Fruit fly (Drosophila melanogaster) whole organism, embryonic: ENCODE data around the gene lectin-33A.

Experiments used
- Antp ChIP-seq: fragments of 200-800 bp; sonication (Bioruptor generic); optimal IDR thresholded peaks from 3 replicates; lab custom pipeline; 2016; ENCODE audit warnings: missing biosample characterization, missing genetic modification characterization
- Atf-2 ChIP-seq: fragments of 200-800 bp; sonication (Bioruptor generic); optimal IDR thresholded peaks from 2 replicates; lab custom pipeline; 2016; ENCODE audit warnings: missing biosample characterization, missing genetic modification characterization
- B-H1 ChIP-seq: fragments of 200-800 bp; sonication (Bioruptor generic); IDR thresholded peaks from 3 replicates; pipeline ENCODE4 v1.3.6; 2022; ENCODE audit warnings: missing biosample characterization, missing genetic modification characterization
- CG10654 ChIP-seq: fragments of 200-800 bp; sonication (Bioruptor generic); optimal IDR thresholded peaks from 2 replicates; lab custom pipeline; 2016; ENCODE audit warnings: missing biosample characterization, missing genetic modification characterization
- CG10979 ChIP-seq: fragments of 200-800 bp; sonication (Bioruptor generic); optimal IDR thresholded peaks from 2 replicates; lab custom pipeline; 2018; ENCODE audit warnings: missing biosample characterization, mild to moderate bottlenecking, missing genetic modification characterization, moderate library complexity
- CG11504 ChIP-seq: fragments of 200-800 bp; sonication (Bioruptor generic); optimal IDR thresholded peaks from 3 replicates; lab custom pipeline; 2019; ENCODE audit warnings: missing biosample characterization, mild to moderate bottlenecking, missing genetic modification characterization, moderate library complexity
- CG11723 ChIP-seq: fragments of 200-800 bp; sonication (Bioruptor generic); optimal IDR thresholded peaks from 2 replicates; lab custom pipeline; 2017; ENCODE audit warnings: missing biosample characterization, mild to moderate bottlenecking, missing genetic modification characterization
- CG12219 ChIP-seq: fragments of 200-800 bp; sonication (Bioruptor generic); optimal IDR thresholded peaks from 3 replicates; lab custom pipeline; 2018; ENCODE audit warnings: missing biosample characterization, mild to moderate bottlenecking, missing genetic modification characterization
- CG13624 ChIP-seq: fragments of 200-800 bp; sonication (Bioruptor generic); optimal IDR thresholded peaks from 2 replicates; lab custom pipeline; 2016; ENCODE audit warnings: missing biosample characterization, missing genetic modification characterization
- CG2199 ChIP-seq: fragments of 200-800 bp; sonication (Bioruptor generic); IDR thresholded peaks from 3 replicates; pipeline ENCODE4 v1.3.6; 2022; ENCODE audit warnings: missing biosample characterization, missing genetic modification characterization
- CG2712 ChIP-seq: fragments of 200-800 bp; optimal IDR thresholded peaks from 3 replicates; lab custom pipeline; 2019; ENCODE audit warnings: missing biosample characterization, mild to moderate bottlenecking, missing genetic modification characterization, moderate library complexity
- CG31441 ChIP-seq: fragments of 200-800 bp; sonication (Bioruptor generic); IDR thresholded peaks from 2 replicates; pipeline ENCODE4 v1.3.6; 2022; ENCODE audit warnings: missing biosample characterization, missing genetic modification characterization
- CG3847 ChIP-seq: fragments of 200-800 bp; sonication (Bioruptor generic); IDR thresholded peaks from 2 replicates; pipeline ENCODE4 v1.3.6; 2022; ENCODE audit warnings: missing biosample characterization, missing genetic modification characterization
- CG42726 ChIP-seq: fragments of 200-800 bp; sonication (Bioruptor generic); IDR thresholded peaks from 2 replicates; pipeline ENCODE4 v1.3.6; 2022; ENCODE audit warnings: missing biosample characterization, missing genetic modification characterization; ENCODE audit not compliant: partially characterized antibody
- CG4424 ChIP-seq: fragments of 200-800 bp; sonication (Bioruptor generic); optimal IDR thresholded peaks from 3 replicates; lab custom pipeline; 2016; ENCODE audit warnings: missing biosample characterization, missing genetic modification characterization
- CG6254 ChIP-seq: fragments of 200-800 bp; sonication (Bioruptor generic); optimal IDR thresholded peaks from 3 replicates; lab custom pipeline; 2017; ENCODE audit warnings: mild to moderate bottlenecking, missing biosample characterization, missing genetic modification reagents, missing genetic modification characterization
- CG6791 ChIP-seq: fragments of 200-800 bp; sonication (Bioruptor generic); IDR thresholded peaks from 3 replicates; pipeline ENCODE4 v1.3.6; 2022; ENCODE audit warnings: missing biosample characterization, missing genetic modification characterization; ENCODE audit not compliant: partially characterized antibody
- CG7987 ChIP-seq: fragments of 200-800 bp; sonication (Bioruptor generic); optimal IDR thresholded peaks from 2 replicates; lab custom pipeline; 2018; ENCODE audit warnings: missing biosample characterization, mild to moderate bottlenecking, missing genetic modification characterization, moderate library complexity
- CTCF ChIP-seq: fragments of 200-800 bp; sonication (Bioruptor generic); optimal IDR thresholded peaks from 2 replicates; lab custom pipeline; 2017; ENCODE audit warnings: missing biosample characterization, mild to moderate bottlenecking, missing genetic modification characterization, moderate library complexity
- Camta ChIP-seq: fragments of 200-800 bp; sonication (Bioruptor generic); optimal IDR thresholded peaks from 2 replicates; lab custom pipeline; 2016; ENCODE audit warnings: missing biosample characterization, missing genetic modification characterization
- E2f2 ChIP-seq: fragments of 200-800 bp; sonication (Bioruptor generic); IDR thresholded peaks from 2 replicates; pipeline ENCODE4 v1.3.6; 2022; ENCODE audit warnings: missing biosample characterization, missing genetic modification characterization
- Fer2 ChIP-seq: fragments of 200-800 bp; sonication (Bioruptor generic); optimal IDR thresholded peaks from 2 replicates; lab custom pipeline; 2018; ENCODE audit warnings: missing biosample characterization, mild to moderate bottlenecking, missing genetic modification characterization, moderate library complexity
- H2.0 ChIP-seq: fragments of 200-800 bp; sonication (Bioruptor generic); IDR thresholded peaks from 2 replicates; pipeline ENCODE4 v1.3.6; 2022; ENCODE audit warnings: missing biosample characterization, missing genetic modification characterization
- Oli ChIP-seq: fragments of 200-800 bp; sonication (Bioruptor generic); optimal IDR thresholded peaks from 2 replicates; lab custom pipeline; 2018; ENCODE audit warnings: missing biosample characterization, mild to moderate bottlenecking, missing genetic modification characterization, moderate library complexity
- Optix ChIP-seq: fragments of 200-800 bp; sonication (Bioruptor generic); IDR thresholded peaks from 3 replicates; pipeline ENCODE4 v1.3.6; 2022; ENCODE audit warnings: missing biosample characterization, missing genetic modification characterization
- Sox100B ChIP-seq: fragments of 200-800 bp; sonication (Bioruptor generic); optimal IDR thresholded peaks from 3 replicates; lab custom pipeline; 2018; ENCODE audit warnings: missing biosample characterization, mild to moderate bottlenecking, missing genetic modification characterization
- Sry-β ChIP-seq: fragments of 200-800 bp; sonication (Bioruptor generic); optimal IDR thresholded peaks from 2 replicates; lab custom pipeline; 2018; ENCODE audit warnings: missing biosample characterization, mild to moderate bottlenecking, missing genetic modification characterization, moderate library complexity
- ap ChIP-seq: fragments of 200-800 bp; sonication (Bioruptor generic); IDR thresholded peaks from 2 replicates; pipeline ENCODE4 v1.3.6; 2022; ENCODE audit warnings: missing biosample characterization, missing genetic modification characterization
- ara ChIP-seq: fragments of 200-800 bp; sonication (Bioruptor generic); IDR thresholded peaks from 2 replicates; pipeline ENCODE4 v1.3.6; 2022; ENCODE audit warnings: missing biosample characterization, missing genetic modification characterization
- cas ChIP-seq: fragments of 200-800 bp; sonication (Bioruptor generic); IDR thresholded peaks from 2 replicates; pipeline ENCODE4 v1.3.6; 2022; ENCODE audit warnings: missing biosample characterization, missing genetic modification characterization
- cato ChIP-seq: fragments of 200-800 bp; sonication (Bioruptor generic); optimal IDR thresholded peaks from 2 replicates; lab custom pipeline; 2016; ENCODE audit warnings: missing biosample characterization, missing genetic modification characterization, borderline replicate concordance
- dmrt11E ChIP-seq: fragments of 200-800 bp; sonication (Bioruptor generic); optimal IDR thresholded peaks from 3 replicates; lab custom pipeline; 2018; ENCODE audit warnings: missing biosample characterization, mild to moderate bottlenecking, missing genetic modification characterization, moderate library complexity
- ems ChIP-seq: fragments of 200-800 bp; sonication (Bioruptor generic); optimal IDR thresholded peaks from 3 replicates; lab custom pipeline; 2016; ENCODE audit warnings: missing biosample characterization, missing genetic modification characterization
- ham ChIP-seq: fragments of 200-800 bp; sonication (Bioruptor generic); IDR thresholded peaks from 2 replicates; pipeline ENCODE4 v1.3.6; 2022; ENCODE audit warnings: missing biosample characterization, missing genetic modification characterization
- kah ChIP-seq: fragments of 200-800 bp; sonication (Bioruptor generic); optimal IDR thresholded peaks from 2 replicates; lab custom pipeline; 2018; ENCODE audit warnings: missing biosample characterization, mild to moderate bottlenecking, missing genetic modification characterization
- kni ChIP-seq: fragments of 200-800 bp; sonication (Bioruptor generic); optimal IDR thresholded peaks from 3 replicates; lab custom pipeline; 2017; ENCODE audit warnings: mild to moderate bottlenecking, missing biosample characterization, missing genetic modification reagents, missing genetic modification characterization
- lmd ChIP-seq: fragments of 200-800 bp; sonication (Bioruptor generic); IDR thresholded peaks from 2 replicates; pipeline ENCODE4 v1.3.6; 2022; ENCODE audit warnings: missing biosample characterization, missing genetic modification characterization
- maf-S ChIP-seq: fragments of 200-800 bp; sonication (Bioruptor generic); optimal IDR thresholded peaks from 2 replicates; lab custom pipeline; 2016; ENCODE audit warnings: missing biosample characterization, missing genetic modification characterization
- mld ChIP-seq: fragments of 200-800 bp; sonication (Bioruptor generic); IDR thresholded peaks from 3 replicates; pipeline ENCODE4 v1.3.6; 2022; ENCODE audit warnings: missing biosample characterization, missing genetic modification characterization; ENCODE audit not compliant: partially characterized antibody
- nerfin-1 ChIP-seq: fragments of 200-800 bp; sonication (Bioruptor generic); optimal IDR thresholded peaks from 3 replicates; lab custom pipeline; 2019; ENCODE audit warnings: missing biosample characterization, mild to moderate bottlenecking, missing genetic modification characterization, moderate library complexity
- org-1 ChIP-seq: fragments of 200-800 bp; sonication (Bioruptor generic); optimal IDR thresholded peaks from 2 replicates; lab custom pipeline; 2017; ENCODE audit warnings: missing biosample characterization, missing genetic modification characterization
- peb ChIP-seq: fragments of 200-800 bp; sonication (Bioruptor generic); IDR thresholded peaks from 2 replicates; pipeline ENCODE4 v1.3.6; 2022; ENCODE audit warnings: missing biosample characterization, missing genetic modification characterization
- pho ChIP-seq: fragments of 200-800 bp; sonication (Bioruptor generic); optimal IDR thresholded peaks from 2 replicates; lab custom pipeline; 2016; ENCODE audit warnings: missing biosample characterization, missing genetic modification characterization
- prd ChIP-seq, 3 experiments: fragments of >200 bp in 2 of 3; fragments of 200-800 bp in 1 of 3; sonication (Bioruptor generic) in 1 of 3; optimal IDR thresholded peaks in 2 of 3; IDR thresholded peaks in 1 of 3; 2 replicates in 2 of 3; 3 replicates in 1 of 3; pipeline versions ENCODE4 v1.3.6 to Lab custom; 2017 to 2022; ENCODE audit warnings: missing biosample characterization in 1 of 3, missing genetic modification characterization in 1 of 3
- pros ChIP-seq: fragments of 200-800 bp; sonication (Bioruptor generic); optimal IDR thresholded peaks from 3 replicates; lab custom pipeline; 2019; ENCODE audit warnings: missing biosample characterization, mild to moderate bottlenecking, missing genetic modification characterization, moderate library complexity
- row ChIP-seq: fragments of 200-800 bp; sonication (Bioruptor generic); IDR thresholded peaks from 3 replicates; pipeline ENCODE4 v1.3.6; 2022; ENCODE audit warnings: missing biosample characterization, missing genetic modification characterization
- sens ChIP-seq: fragments of 200-800 bp; sonication (Bioruptor generic); peaks from one replicate; lab custom pipeline; 2016; ENCODE audit warnings: missing biosample characterization, missing genetic modification characterization
- slbo ChIP-seq: fragments of 200-800 bp; sonication (Bioruptor generic); IDR thresholded peaks from 2 replicates; pipeline ENCODE4 v1.3.6; 2022; ENCODE audit warnings: missing biosample characterization, missing genetic modification characterization
- stwl ChIP-seq: fragments of 200-800 bp; sonication (Bioruptor generic); optimal IDR thresholded peaks from 3 replicates; lab custom pipeline; 2018; ENCODE audit warnings: missing biosample characterization, mild to moderate bottlenecking, missing genetic modification characterization, moderate library complexity
- tin ChIP-seq: fragments of 200-800 bp; sonication (Bioruptor generic); optimal IDR thresholded peaks from 3 replicates; lab custom pipeline; 2016; ENCODE audit warnings: missing biosample characterization, missing genetic modification characterization
- tup ChIP-seq: fragments of 200-800 bp; sonication (Bioruptor generic); optimal IDR thresholded peaks from 2 replicates; lab custom pipeline; 2016; ENCODE audit warnings: missing biosample characterization, mild to moderate bottlenecking, missing genetic modification characterization, moderate library complexity

Gene lectin-33A

dm6 chr2L:10987370-10987853 is 14.5 kb upstream of the lectin-33A start, which contains the start of the genes piwi and CG12253 (continued):
- no peak for TF ChIP-seq pros (GFP tag; lab: Kevin White, UChicago)
- TF ChIP-seq prd (optimal IDR thresholded peaks at IDR 0.05; lab: Kevin White, UChicago) = no peak
- TF ChIP-seq prd (GFP tag; IDR thresholded peaks at IDR 0.05; lab: Robert Waterston, UW) = peak; percentile 44; the same call in 2 of the 3 replicates
- peak; percentile 57 for TF ChIP-seq org-1 (GFP tag; lab: Kevin White, UChicago)
- peak; percentile 90 for TF ChIP-seq dmrt11E (tag; lab: Kevin White, UChicago)
- TF ChIP-seq nerfin-1 (tag; lab: Kevin White, UChicago) = no peak
- no peak for TF ChIP-seq CG13624
- no peak for TF ChIP-seq CG7987 (GFP tag; lab: Kevin White, UChicago)
- peak; percentile 61 for TF ChIP-seq cato (GFP tag; lab: Kevin White, UChicago)
- no peak for TF ChIP-seq ems
- TF ChIP-seq Antp (GFP tag; lab: Kevin White, UChicago) = peak; percentile 7
- peak; percentile 90 for TF ChIP-seq slbo
- peak; percentile 77 for TF ChIP-seq CG10979 (tag; lab: Kevin White, UChicago)
- TF ChIP-seq Fer2 (tag; lab: Kevin White, UChicago) = no peak
- TF ChIP-seq CG4424 (GFP tag; lab: Kevin White, UChicago) = peak; percentile 42
- no peak for TF ChIP-seq CG11723 (GFP tag; lab: Kevin White, UChicago)
- TF ChIP-seq sens = peak; percentile 71
- no peak for TF ChIP-seq CTCF (GFP tag; lab: Kevin White, UChicago)
- TF ChIP-seq lmd (GFP tag; lab: Robert Waterston, UW) = peak; percentile 89
- TF ChIP-seq CG31441 (GFP tag; lab: Robert Waterston, UW) = no peak
- TF ChIP-seq Oli = no peak
- peak; percentile 84 for TF ChIP-seq CG3847 (GFP tag; lab: Robert Waterston, UW)
- no peak for TF ChIP-seq Sry-β (GFP tag; lab: Kevin White, UChicago)
- no peak for TF ChIP-seq CG42726 (GFP tag; lab: Robert Waterston, UW)
- TF ChIP-seq pho (GFP tag; lab: Kevin White, UChicago) = peak; percentile 64
- TF ChIP-seq E2f2 (GFP tag; lab: Robert Waterston, UW) = peak; percentile 64
- TF ChIP-seq CG11504 (tag; lab: Kevin White, UChicago) = no peak
- TF ChIP-seq CG6791 = no peak
- TF ChIP-seq stwl = peak; percentile 51
- no peak for TF ChIP-seq peb
- TF ChIP-seq CG2712 = peak; percentile 76
- peak; percentile 70 for TF ChIP-seq H2.0 (GFP tag; lab: Robert Waterston, UW)
- no peak for TF ChIP-seq kni (GFP tag; lab: Kevin White, UChicago)
- peak; percentile 21 for TF ChIP-seq Camta (GFP tag; lab: Kevin White, UChicago)
- no peak for TF ChIP-seq ara
- no peak for TF ChIP-seq ham (GFP tag; lab: Robert Waterston, UW)
- no peak for TF ChIP-seq Optix
- no peak for TF ChIP-seq maf-S (GFP tag; lab: Kevin White, UChicago)
- no peak for TF ChIP-seq CG12219 (GFP tag; lab: Kevin White, UChicago)
- TF ChIP-seq ap (GFP tag; lab: Robert Waterston, UW) = peak; percentile 58
- peak; percentile 1 for TF ChIP-seq Atf-2
- TF ChIP-seq tin (GFP tag; lab: Kevin White, UChicago) = peak; percentile 37
- TF ChIP-seq CG2199 (GFP tag; lab: Robert Waterston, UW) = no peak
- TF ChIP-seq cas (GFP tag; lab: Robert Waterston, UW) = no peak
- TF ChIP-seq tup (GFP tag; lab: Kevin White, UChicago) = no peak
- no peak for TF ChIP-seq kah (GFP tag; lab: Kevin White, UChicago)
- peak; percentile 68 for TF ChIP-seq Sox100B (GFP tag; lab: Kevin White, UChicago)
- peak; percentile 83 for TF ChIP-seq row
- no peak for TF ChIP-seq CG6254 (GFP tag; lab: Kevin White, UChicago)
- TF ChIP-seq CG10654 = peak; percentile 18
- no peak for TF ChIP-seq mld (GFP tag; lab: Robert Waterston, UW)
- no peak for TF ChIP-seq B-H1 (GFP tag; lab: Robert Waterston, UW)
